Fruit fly (Drosophila melanogaster) whole organism, embryonic: ENCODE measurements around the gene Als2.

ENCODE experiments used
- Awh ChIP-seq: fragments of 200-800 bp; sonication (Bioruptor generic); IDR thresholded peaks from 2 replicates; pipeline ENCODE4, ENCODE4 v1.3.6; 2022; ENCODE audit warnings: missing biosample characterization, missing genetic modification characterization
- Blimp-1 ChIP-seq: fragments of 200-800 bp; sonication (Bioruptor generic); optimal IDR thresholded peaks from 3 replicates; lab custom pipeline; 2018; ENCODE audit warnings: missing biosample characterization, missing genetic modification characterization, mild to moderate bottlenecking, moderate library complexity, missing genetic modification reagents
- CG10267 ChIP-seq: fragments of 200-800 bp; sonication (Bioruptor generic); optimal IDR thresholded peaks from 2 replicates; lab custom pipeline; 2018; ENCODE audit warnings: missing biosample characterization, mild to moderate bottlenecking, missing genetic modification characterization, moderate library complexity
- CG11085 ChIP-seq: fragments of 200-800 bp; sonication (Bioruptor generic); IDR thresholded peaks from 2 replicates; pipeline ENCODE4 v1.3.6; 2022; ENCODE audit warnings: missing biosample characterization, missing genetic modification characterization
- CG11247 ChIP-seq: fragments of 200-800 bp; sonication (Bioruptor generic); IDR thresholded peaks from 2 replicates; pipeline ENCODE4 v1.3.6; 2022; ENCODE audit warnings: missing biosample characterization, missing genetic modification characterization
- CG11504 ChIP-seq: fragments of 200-800 bp; sonication (Bioruptor generic); optimal IDR thresholded peaks from 3 replicates; lab custom pipeline; 2019; ENCODE audit warnings: missing biosample characterization, mild to moderate bottlenecking, missing genetic modification characterization, moderate library complexity
- CG12769 ChIP-seq: fragments of 200-800 bp; sonication (Bioruptor generic); optimal IDR thresholded peaks from 2 replicates; lab custom pipeline; 2019; ENCODE audit warnings: missing biosample characterization, mild to moderate bottlenecking, missing genetic modification characterization, moderate library complexity
- CG14710 ChIP-seq: fragments of 200-800 bp; sonication (Bioruptor generic); optimal IDR thresholded peaks from 3 replicates; lab custom pipeline; 2019; ENCODE audit warnings: missing biosample characterization, mild to moderate bottlenecking, missing genetic modification characterization, moderate library complexity
- CG17829 ChIP-seq: fragments of 200-800 bp; optimal IDR thresholded peaks from 2 replicates; lab custom pipeline; 2019; ENCODE audit warnings: missing biosample characterization, mild to moderate bottlenecking, missing genetic modification characterization, moderate library complexity
- CG1832 ChIP-seq: fragments of 200-800 bp; sonication (Bioruptor generic); optimal IDR thresholded peaks from 2 replicates; lab custom pipeline; 2017; ENCODE audit warnings: missing biosample characterization, mild to moderate bottlenecking, missing genetic modification characterization, inconsistent platforms
- CG2678 ChIP-seq: fragments of 200-800 bp; sonication (Bioruptor generic); optimal IDR thresholded peaks from 3 replicates; lab custom pipeline; 2019; ENCODE audit warnings: missing biosample characterization, mild to moderate bottlenecking, missing genetic modification characterization, moderate library complexity
- CG33557 ChIP-seq: fragments of 200-800 bp; sonication (Bioruptor generic); optimal IDR thresholded peaks from 2 replicates; lab custom pipeline; 2019; ENCODE audit warnings: missing biosample characterization, mild to moderate bottlenecking, missing genetic modification characterization, moderate library complexity
- CG34376 ChIP-seq: fragments of 200-800 bp; sonication (Bioruptor generic); optimal IDR thresholded peaks from 2 replicates; lab custom pipeline; 2018; ENCODE audit warnings: missing biosample characterization, mild to moderate bottlenecking, missing genetic modification characterization
- CG4328 ChIP-seq: fragments of 200-800 bp; sonication (Bioruptor generic); optimal IDR thresholded peaks from 3 replicates; lab custom pipeline; 2017; ENCODE audit warnings: missing biosample characterization, missing genetic modification reagents, missing genetic modification characterization
- CG9817 ChIP-seq: fragments of 200-800 bp; sonication (Bioruptor generic); optimal IDR thresholded peaks from 2 replicates; lab custom pipeline; 2018; ENCODE audit warnings: missing biosample characterization, mild to moderate bottlenecking, missing genetic modification characterization, moderate library complexity
- D ChIP-seq, 2 experiments: fragments of 200-800 bp in 1 of 2; fragments of >200 bp in 1 of 2; sonication (Bioruptor generic) in 1 of 2; optimal IDR thresholded peaks; 2 replicates in 1 of 2; 3 replicates in 1 of 2; lab custom pipeline; 2017; ENCODE audit warnings: mild to moderate bottlenecking in 1 of 2, missing biosample characterization in 1 of 2, missing genetic modification characterization in 1 of 2, missing genetic modification reagents in 1 of 2
- Ets65A ChIP-seq: fragments of 200-800 bp; sonication (Bioruptor generic); peaks from one replicate; lab custom pipeline; 2016; ENCODE audit warnings: missing biosample characterization, missing genetic modification characterization
- Fer3 ChIP-seq: fragments of 200-800 bp; sonication (Bioruptor generic); optimal IDR thresholded peaks from 2 replicates; lab custom pipeline; 2018; ENCODE audit warnings: missing biosample characterization, mild to moderate bottlenecking, missing genetic modification characterization, moderate library complexity
- HmgZ ChIP-seq: fragments of 200-800 bp; sonication (Bioruptor generic); optimal IDR thresholded peaks from 2 replicates; lab custom pipeline; 2018; ENCODE audit warnings: missing biosample characterization, mild to moderate bottlenecking, missing genetic modification characterization
- Med ChIP-seq: fragments of 200-800 bp; sonication (Bioruptor generic); peaks from one replicate; lab custom pipeline; 2016; ENCODE audit warnings: missing biosample characterization, missing genetic modification characterization, mild to moderate bottlenecking, inconsistent platforms, moderate library complexity
- Mes4 ChIP-seq: fragments of 200-800 bp; sonication (Bioruptor generic); optimal IDR thresholded peaks from 2 replicates; lab custom pipeline; 2016; ENCODE audit warnings: missing biosample characterization, missing genetic modification characterization
- Opbp ChIP-seq: fragments of 200-800 bp; sonication (Bioruptor generic); IDR thresholded peaks from 3 replicates; pipeline ENCODE4 v1.3.6; 2022; ENCODE audit warnings: missing biosample characterization, missing genetic modification characterization; ENCODE audit not compliant: partially characterized antibody
- Ptx1 ChIP-seq: fragments of 200-800 bp; sonication (Bioruptor generic); IDR thresholded peaks from 2 replicates; pipeline ENCODE4 v1.3.6; 2022; ENCODE audit warnings: missing biosample characterization, missing genetic modification characterization
- abd-A ChIP-seq: fragments of 200-800 bp; sonication (Bioruptor generic); optimal IDR thresholded peaks from 3 replicates; lab custom pipeline; 2019; ENCODE audit warnings: missing biosample characterization, mild to moderate bottlenecking, missing genetic modification characterization, moderate library complexity
- bbx ChIP-seq: fragments of 200-800 bp; sonication (Bioruptor generic); IDR thresholded peaks from 2 replicates; pipeline ENCODE4 v1.3.6; 2022; ENCODE audit warnings: missing biosample characterization, missing genetic modification characterization; ENCODE audit not compliant: partially characterized antibody
- cad ChIP-seq: fragments of >200 bp; optimal IDR thresholded peaks from 2 replicates; lab custom pipeline; 2017; ENCODE audit warnings: missing biosample characterization, missing genetic modification characterization
- cg ChIP-seq: fragments of 200-800 bp; sonication (Bioruptor generic); optimal IDR thresholded peaks from 3 replicates; lab custom pipeline; 2019; ENCODE audit warnings: missing biosample characterization, mild to moderate bottlenecking, missing genetic modification characterization, moderate library complexity
- chinmo ChIP-seq: fragments of 200-800 bp; sonication (Bioruptor generic); IDR thresholded peaks from 4 replicates; pipeline ENCODE4 v1.3.6; 2022; ENCODE audit warnings: missing biosample characterization, missing genetic modification characterization; ENCODE audit not compliant: partially characterized antibody
- croc ChIP-seq: fragments of 200-800 bp; sonication (Bioruptor generic); conservative IDR thresholded peaks from 3 replicates; pipeline ENCODE4 v1.3.6; 2022; ENCODE audit warnings: missing biosample characterization, missing genetic modification characterization
- crol ChIP-seq: fragments of 200-800 bp; sonication (Bioruptor generic); IDR thresholded peaks from 2 replicates; pipeline ENCODE4 v1.3.6; 2022; ENCODE audit warnings: missing biosample characterization, missing genetic modification characterization
- esg ChIP-seq: fragments of 200-800 bp; sonication (Bioruptor generic); conservative IDR thresholded peaks from 2 replicates; pipeline ENCODE4 v1.3.6; 2022; ENCODE audit warnings: missing biosample characterization, missing genetic modification characterization
- fd96Cb ChIP-seq: fragments of 200-800 bp; sonication (Bioruptor generic); optimal IDR thresholded peaks from 2 replicates; lab custom pipeline; 2018; ENCODE audit warnings: missing biosample characterization, mild to moderate bottlenecking, missing genetic modification characterization, moderate library complexity
- fru ChIP-seq: fragments of >200 bp; optimal IDR thresholded peaks from 2 replicates; lab custom pipeline; 2017
- grn ChIP-seq: fragments of 200-800 bp; sonication (Bioruptor generic); optimal IDR thresholded peaks from 3 replicates; lab custom pipeline; 2017; ENCODE audit warnings: missing biosample characterization, missing genetic modification characterization
- jumu ChIP-seq: fragments of 200-800 bp; sonication (Bioruptor generic); optimal IDR thresholded peaks from 3 replicates; lab custom pipeline; 2016; ENCODE audit warnings: missing biosample characterization, missing genetic modification characterization
- lola ChIP-seq, 3 experiments: fragments of >200 bp in 2 of 3; fragments of 200-800 bp in 1 of 3; sonication (Bioruptor generic) in 1 of 3; optimal IDR thresholded peaks; 2 replicates each; lab custom pipeline; 2017 to 2019; ENCODE audit warnings: missing biosample characterization in 3 of 3, missing genetic modification characterization in 3 of 3, mild to moderate bottlenecking in 1 of 3, moderate library complexity in 1 of 3
- lov ChIP-seq, 2 experiments: fragments of 200-800 bp in 1 of 2; fragments of >200 bp in 1 of 2; sonication (Bioruptor generic) in 1 of 2; IDR thresholded peaks in 1 of 2; optimal IDR thresholded peaks in 1 of 2; 2 replicates in 1 of 2; 3 replicates in 1 of 2; pipeline versions ENCODE4 v1.3.6 to Lab custom; 2017 to 2022; ENCODE audit warnings: missing biosample characterization in 1 of 2, missing genetic modification characterization in 1 of 2
- nmo ChIP-seq: fragments of 200-800 bp; sonication (Bioruptor generic); optimal IDR thresholded peaks from 2 replicates; lab custom pipeline; 2018; ENCODE audit warnings: missing biosample characterization, mild to moderate bottlenecking, missing genetic modification characterization, moderate library complexity
- odd ChIP-seq: fragments of 200-800 bp; sonication (Bioruptor generic); optimal IDR thresholded peaks from 2 replicates; lab custom pipeline; 2017; ENCODE audit warnings: missing biosample characterization, mild to moderate bottlenecking, missing genetic modification characterization
- onecut ChIP-seq: fragments of 200-800 bp; sonication (Bioruptor generic); IDR thresholded peaks from 2 replicates; pipeline ENCODE4 v1.3.6; 2022; ENCODE audit warnings: missing biosample characterization, missing genetic modification characterization
- otp ChIP-seq: fragments of 200-800 bp; sonication (Bioruptor generic); IDR thresholded peaks from 3 replicates; pipeline ENCODE4, ENCODE4 v1.3.6; 2022; ENCODE audit warnings: missing biosample characterization, missing genetic modification characterization
- p53 ChIP-seq: fragments of 200-800 bp; sonication (Bioruptor generic); optimal IDR thresholded peaks from 2 replicates; lab custom pipeline; 2016; ENCODE audit warnings: missing biosample characterization, missing genetic modification characterization
- salm ChIP-seq: fragments of 200-800 bp; sonication (Bioruptor generic); optimal IDR thresholded peaks from 2 replicates; lab custom pipeline; 2018; ENCODE audit warnings: missing biosample characterization, mild to moderate bottlenecking, missing genetic modification characterization
- sr ChIP-seq: fragments of 200-800 bp; sonication (Bioruptor generic); IDR thresholded peaks from 3 replicates; pipeline ENCODE4 v1.3.6; 2022; ENCODE audit warnings: missing biosample characterization, missing genetic modification characterization
- vvl ChIP-seq: fragments of 200-800 bp; sonication (Bioruptor generic); IDR thresholded peaks from 2 replicates; pipeline ENCODE4 v1.3.6; 2022; ENCODE audit warnings: missing biosample characterization, missing genetic modification characterization

Gene Als2

DNA sequence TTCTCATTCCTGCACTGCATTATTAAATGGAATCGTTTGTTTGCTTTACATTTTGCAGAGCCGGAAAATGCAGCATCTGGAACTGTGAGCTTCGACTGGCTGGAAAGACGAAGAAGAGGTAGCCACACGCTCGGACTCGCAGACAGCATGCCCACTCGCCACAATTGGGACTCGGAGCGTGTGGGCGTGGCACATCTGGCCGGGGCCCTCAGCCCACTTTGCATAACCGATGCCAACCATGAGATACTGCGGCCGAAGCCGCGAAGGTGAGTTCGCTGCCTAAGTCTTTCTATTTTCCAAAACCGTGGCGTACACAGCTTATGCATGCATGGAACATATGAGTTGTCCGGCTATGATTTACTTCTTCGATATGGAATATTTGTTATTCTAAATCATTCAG is 27.4 kb downstream of the Als2 start:
- TF ChIP-seq vvl (GFP tag; lab: Robert Waterston, UW) = peak; percentile 69; the same call in 1 of the 2 replicates
- TF ChIP-seq p53 (GFP tag; lab: Kevin White, UChicago) = no peak
- TF ChIP-seq Ets65A (GFP tag; lab: Kevin White, UChicago) = peak; percentile 10
- TF ChIP-seq CG11247 (GFP tag; lab: Robert Waterston, UW) = peak; percentile 32; the same call in 1 of the 2 replicates
- peak; percentile 11 for TF ChIP-seq Med (GFP tag; lab: Kevin White, UChicago)
- no peak for TF ChIP-seq CG4328 (GFP tag; lab: Kevin White, UChicago)
- TF ChIP-seq CG12769 (tag; lab: Kevin White, UChicago) = peak; percentile 23
- TF ChIP-seq sr = peak; percentile 84
- TF ChIP-seq CG14710 (tag; lab: Kevin White, UChicago) = no peak
- TF ChIP-seq CG11504 = no peak
- TF ChIP-seq Opbp (GFP tag; lab: Robert Waterston, UW) = 0 out of 3 replicates have a peak, but pooled peaks have one; percentile 39
- no peak for TF ChIP-seq onecut (GFP tag; lab: Robert Waterston, UW)
- peak; percentile 3 for TF ChIP-seq grn (GFP tag; lab: Kevin White, UChicago)

dm6 chr3L:21651412-21651811 is 28.1 kb downstream of the Als2 start:
- peak; percentile 49 for TF ChIP-seq Awh (GFP tag; lab: Robert Waterston, UW)
- TF ChIP-seq fd96Cb (tag; lab: Kevin White, UChicago) = no peak
- no peak for TF ChIP-seq crol (GFP tag; lab: Robert Waterston, UW)

DNA sequence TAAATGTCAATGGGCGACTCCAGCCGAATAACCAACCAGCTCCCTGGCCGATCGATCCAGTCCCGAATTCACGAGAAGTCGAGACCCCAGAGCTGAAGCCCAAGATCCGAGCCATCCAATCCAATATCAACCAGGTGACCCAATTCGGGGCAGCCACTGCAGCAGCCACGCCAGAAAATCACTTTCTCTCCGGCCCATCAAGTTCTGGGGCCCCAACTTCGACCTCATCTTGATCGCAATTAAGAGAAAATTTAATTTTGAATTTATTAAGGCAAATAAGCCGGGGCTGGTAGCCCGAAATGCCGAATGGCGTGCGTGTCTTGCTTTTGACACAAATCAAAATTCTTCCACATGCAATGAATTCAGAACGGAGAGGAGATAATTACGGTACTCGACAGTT is 31.7 kb downstream of the Als2 start:
- TF ChIP-seq Awh (GFP tag; lab: Robert Waterston, UW) = peak; percentile 62
- TF ChIP-seq CG34376 = no peak
- TF ChIP-seq Blimp-1 = peak; percentile 83
- TF ChIP-seq CG9817 (tag; lab: Kevin White, UChicago) = no peak
- no peak for TF ChIP-seq salm (tag; lab: Kevin White, UChicago)
- no peak for TF ChIP-seq CG10267
- no peak for TF ChIP-seq CG2678 (tag; lab: Kevin White, UChicago)

DNA sequence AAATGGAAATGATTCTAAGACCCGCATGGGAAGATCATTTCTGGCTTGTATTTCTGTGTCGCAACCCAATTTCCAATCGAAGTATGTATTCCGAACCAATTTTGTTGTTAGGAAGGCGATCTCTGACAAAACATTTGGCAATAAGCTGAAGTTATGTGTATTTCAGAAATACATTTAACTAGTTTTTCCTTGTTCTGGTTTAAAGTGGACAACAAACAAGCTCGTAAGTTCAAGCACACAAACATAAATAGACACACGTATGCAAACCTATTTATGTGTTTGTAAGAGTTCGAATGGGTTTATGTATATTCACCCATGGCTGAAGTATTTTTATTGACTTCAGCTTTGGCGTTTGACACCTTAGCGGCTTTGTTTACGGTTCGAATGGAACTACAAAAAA is 33.7 kb downstream of the Als2 start:
- no peak for TF ChIP-seq CG11085
- no peak for TF ChIP-seq Fer3 (tag; lab: Kevin White, UChicago)
- TF ChIP-seq fru = no peak
- no peak for TF ChIP-seq cad
- TF ChIP-seq CG17829 (tag; lab: Kevin White, UChicago) = no peak
- no peak for TF ChIP-seq jumu
- TF ChIP-seq bbx (GFP tag; lab: Robert Waterston, UW) = no peak
- TF ChIP-seq CG33557 (GFP tag; lab: Kevin White, UChicago) = no peak
- no peak for TF ChIP-seq Mes4 (GFP tag; lab: Kevin White, UChicago)
- TF ChIP-seq lola (GFP tag; optimal IDR thresholded peaks at IDR 0.05; lab: Kevin White, UChicago) = no peak
- no peak for TF ChIP-seq croc (GFP tag; lab: Robert Waterston, UW)
- TF ChIP-seq D (optimal IDR thresholded peaks at IDR 0.05; lab: Kevin White, UChicago) = no peak
- TF ChIP-seq D (GFP tag; optimal IDR thresholded peaks at IDR 0.05; lab: Kevin White, UChicago) = no peak
- no peak for TF ChIP-seq otp
- TF ChIP-seq abd-A (tag; lab: Kevin White, UChicago) = peak; percentile 59
- TF ChIP-seq odd (GFP tag; lab: Kevin White, UChicago) = no peak
- peak; percentile 32 for TF ChIP-seq CG12769 (tag; lab: Kevin White, UChicago)
- no peak for TF ChIP-seq nmo (GFP tag; lab: Kevin White, UChicago)
- TF ChIP-seq esg (GFP tag; lab: Robert Waterston, UW) = no peak
- TF ChIP-seq CG1832 (GFP tag; lab: Kevin White, UChicago) = no peak
- no peak for TF ChIP-seq HmgZ (tag; lab: Kevin White, UChicago)
- TF ChIP-seq lov (optimal IDR thresholded peaks at IDR 0.05; lab: Kevin White, UChicago) = no peak
- TF ChIP-seq lov (GFP tag; IDR thresholded peaks at IDR 0.05; lab: Robert Waterston, UW) = no peak
- TF ChIP-seq Ptx1 (GFP tag; lab: Robert Waterston, UW) = no peak
- 0 out of 4 replicates have a peak, but pooled peaks have one; percentile 39 for TF ChIP-seq chinmo (GFP tag; lab: Robert Waterston, UW)
- peak; percentile 9 for TF ChIP-seq cg (GFP tag; lab: Kevin White, UChicago)
